Fruit fly (Drosophila melanogaster): ENCODE measurements around the gene Rcd-1r.

Gene Rcd-1r

dm6 chr2L:8982584-8983302 is 31.1 kb downstream of the Rcd-1r start:
- TF ChIP-seq CG17801 (GFP tag; optimal IDR thresholded peaks at IDR 0.05; ENCODE audit: partially characterized antibody): no peak

DNA sequence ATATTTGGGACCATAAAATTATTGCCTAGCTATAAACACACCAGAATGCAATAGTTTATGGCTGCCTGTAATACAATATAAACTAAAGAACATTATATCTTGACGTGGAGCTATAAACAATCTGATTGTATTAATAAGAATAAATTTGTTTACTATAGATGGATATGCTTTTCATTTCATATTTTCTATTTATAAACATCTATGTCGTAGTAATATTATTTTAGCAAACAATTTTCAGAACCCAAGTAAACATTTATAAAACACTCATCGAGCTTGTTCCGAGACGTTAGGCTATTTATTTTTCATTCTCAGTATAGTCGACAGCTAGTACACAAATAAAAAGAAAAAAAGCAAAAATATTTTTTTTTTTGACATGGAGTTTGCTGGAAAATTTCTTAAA is 33.5 kb downstream of the Rcd-1r start, which contains the start of gene CG18662:
Gene CG18662, plus strand, starts transcription at position 301 of the 400 bp plus-strand sequence.
- TF ChIP-seq CG17801 (GFP tag; optimal IDR thresholded peaks at IDR 0.05; ENCODE audit: partially characterized antibody): no peak

- TF ChIP-seq CG17801 (GFP tag; optimal IDR thresholded peaks at IDR 0.05; ENCODE audit: partially characterized antibody): no peak
These were observed 38.5 kb downstream of the Rcd-1r start, which contains the start of gene CG9541 for dm6 chr2L:8975328-8975727. Gene CG9541, minus strand, starts transcription at chr2L:8975428.

DNA sequence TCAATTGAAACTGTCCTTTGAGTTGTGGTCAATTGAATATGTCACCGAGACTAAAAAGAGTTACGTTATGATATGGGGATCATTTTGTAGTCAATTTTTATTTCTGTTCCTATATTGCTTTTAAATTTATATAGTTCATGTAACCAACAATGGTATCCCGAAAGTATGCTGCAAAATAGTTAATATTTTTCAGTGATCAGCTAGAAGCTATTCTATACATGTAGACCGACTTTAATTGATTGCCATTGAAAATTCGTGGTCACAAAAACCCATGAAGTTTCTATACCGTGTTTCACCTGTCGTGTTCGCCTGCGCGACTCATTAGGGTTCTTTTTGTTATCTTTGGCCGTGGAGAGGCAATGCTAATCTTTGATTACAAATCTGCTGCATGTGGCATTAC is 39.4 kb downstream of the Rcd-1r start:
- TF ChIP-seq CG17801 (GFP tag; optimal IDR thresholded peaks at IDR 0.05; ENCODE audit: partially characterized antibody): no peak

DNA sequence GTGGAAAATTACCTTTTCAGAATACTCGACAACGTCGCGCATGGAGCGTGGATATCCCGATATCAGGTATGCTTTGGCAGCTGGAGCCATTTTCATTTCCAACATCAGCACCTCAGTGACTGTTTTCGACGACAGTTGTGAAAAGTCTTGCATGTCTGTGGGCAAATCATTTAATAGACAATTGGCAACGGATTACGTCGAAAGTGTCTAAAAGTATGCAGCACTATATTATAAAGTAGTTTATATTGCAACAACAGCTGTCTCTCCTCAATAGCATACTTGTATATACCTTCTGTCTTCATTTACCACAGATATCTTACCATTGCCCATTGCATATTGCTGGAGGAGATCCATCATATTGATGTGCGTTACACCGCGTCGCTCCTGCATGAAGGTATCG is 41.0 kb downstream of the Rcd-1r start:
- TF ChIP-seq CG17801 (GFP tag; optimal IDR thresholded peaks at IDR 0.05; ENCODE audit: partially characterized antibody): no peak

DNA sequence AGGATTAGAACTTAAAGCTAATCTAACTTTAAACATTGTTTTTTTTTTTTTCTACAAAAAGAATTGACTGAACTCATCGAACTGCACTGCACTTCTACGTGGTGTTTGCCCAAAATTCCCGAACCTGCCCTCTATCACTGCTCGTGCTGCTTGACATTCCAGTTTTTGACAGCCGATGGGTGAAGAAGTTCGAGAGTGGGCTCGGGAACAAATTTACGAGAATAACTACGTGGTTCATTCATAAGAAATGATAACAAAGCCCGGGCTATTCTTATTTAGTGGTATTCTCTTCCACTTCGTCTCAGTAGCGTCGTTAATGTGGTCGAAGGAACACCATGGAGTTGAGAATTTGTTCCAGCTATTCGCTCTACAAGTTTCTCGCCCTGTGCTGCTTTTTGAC is 46.6 kb downstream of the Rcd-1r start, which contains the start of gene CG18088:
Gene CG18088, plus strand, starts transcription at position 301 of the 400 bp plus-strand sequence.
- no peak for TF ChIP-seq CG17801 (GFP tag; optimal IDR thresholded peaks at IDR 0.05; ENCODE audit: partially characterized antibody)

dm6 chr2L:8964657-8965056 is 49.2 kb downstream of the Rcd-1r start, which contains the start of gene CG32984:
Gene CG32984, plus strand, starts transcription at chr2L:8964957.
- no peak for TF ChIP-seq CG17801 (GFP tag; optimal IDR thresholded peaks at IDR 0.05; ENCODE audit: partially characterized antibody)
